Fruit fly (Drosophila melanogaster): Measurements from ENCODE around the gene Atg4a.

Atg4a gene

DNA sequence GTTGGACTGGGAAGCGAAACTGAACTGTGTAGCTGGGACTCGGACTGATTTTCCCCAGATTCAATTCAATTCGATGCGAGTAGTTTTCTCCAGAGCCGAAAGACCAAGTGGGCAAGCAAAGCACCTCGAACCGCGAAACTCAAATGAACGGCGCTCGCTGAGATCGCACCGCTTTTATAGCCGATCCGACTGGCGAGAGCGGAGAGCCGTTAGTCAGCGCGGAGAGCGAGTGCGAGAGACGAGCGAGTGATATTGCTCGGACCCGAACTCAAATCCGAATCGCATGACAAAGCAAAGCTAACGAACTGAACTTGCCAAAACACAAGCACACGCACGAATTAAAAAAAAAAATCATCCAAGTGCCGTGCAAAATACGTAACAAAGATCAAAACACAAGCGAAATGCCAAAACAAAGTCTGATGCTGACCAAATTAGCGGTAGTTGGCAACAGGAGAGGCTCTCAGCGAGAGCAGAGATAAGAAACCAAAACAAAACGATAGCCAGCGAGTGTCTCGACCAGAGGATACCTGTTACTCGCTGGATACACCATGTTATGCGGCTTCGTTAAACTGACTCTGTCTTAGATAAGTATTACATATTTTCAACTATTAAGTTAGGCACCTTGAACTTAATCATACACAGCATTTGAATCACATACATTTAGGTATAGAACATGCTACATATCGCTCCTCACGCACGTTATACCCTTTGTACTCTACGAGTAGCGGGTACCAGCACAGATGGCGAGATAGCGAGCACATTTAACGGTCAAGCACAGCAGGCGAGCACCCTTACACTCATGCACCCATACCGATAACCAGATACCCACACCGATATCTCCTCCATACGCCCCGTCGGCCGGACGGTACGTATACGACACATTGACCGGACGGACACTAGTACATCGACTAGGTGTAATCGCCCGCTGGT lies 38.4 kb downstream of the Atg4a start (continued):
- peak; percentile 24 for TF ChIP-seq cato (GFP tag; optimal IDR thresholded peaks at IDR 0.05; ENCODE audit: borderline replicate concordance)
- peak; percentile 65 for TF ChIP-seq CG2712 (tag; optimal IDR thresholded peaks at IDR 0.05)
- TF ChIP-seq CG14860 (GFP tag; IDR thresholded peaks at IDR 0.05; ENCODE audit: partially characterized antibody): no peak
- peak; percentile 37 for TF ChIP-seq pum (GFP tag; optimal IDR thresholded peaks at IDR 0.05)
- TF ChIP-seq CG11085 (GFP tag; IDR thresholded peaks at IDR 0.05): peak; percentile 67
- TF ChIP-seq CG14050 (GFP tag; IDR thresholded peaks at IDR 0.05): peak; percentile 66
- no peak for TF ChIP-seq crol (GFP tag; IDR thresholded peaks at IDR 0.05)
- TF ChIP-seq CG17186 (GFP tag; optimal IDR thresholded peaks at IDR 0.05): no peak
- TF ChIP-seq CG9437 (GFP tag; optimal IDR thresholded peaks at IDR 0.05): peak; percentile 55
- no peak for TF ChIP-seq MESR4 (GFP tag; optimal IDR thresholded peaks at IDR 0.05)
- peak; percentile 6 for TF ChIP-seq Hmx (GFP tag; optimal IDR thresholded peaks at IDR 0.05)
- TF ChIP-seq Hmr (GFP tag; optimal IDR thresholded peaks at IDR 0.05): peak; percentile 88
- TF ChIP-seq CG30020 (tag; optimal IDR thresholded peaks at IDR 0.05): no peak
- TF ChIP-seq CG2875 (GFP tag; optimal IDR thresholded peaks at IDR 0.05): peak; percentile 8
- TF ChIP-seq Chrac-16 (GFP tag; optimal IDR thresholded peaks at IDR 0.05): peak; percentile 67
- TF ChIP-seq Elba2 (GFP tag; optimal IDR thresholded peaks at IDR 0.05): no peak
- peak; percentile 78 for TF ChIP-seq CG9932 (GFP tag; IDR thresholded peaks at IDR 0.05)
- peak; percentile 76 for TF ChIP-seq CG15269 (tag; optimal IDR thresholded peaks at IDR 0.05)
- no peak for TF ChIP-seq CG17802 (tag; optimal IDR thresholded peaks at IDR 0.05)
- peak; percentile 39 for TF ChIP-seq CG4854 (GFP tag; optimal IDR thresholded peaks at IDR 0.05)
- peak; percentile 54 for TF ChIP-seq maf-S (GFP tag; optimal IDR thresholded peaks at IDR 0.05)
- TF ChIP-seq tgo (GFP tag; IDR thresholded peaks at IDR 0.05): peak; percentile 82
- TF ChIP-seq Lpt (GFP tag; optimal IDR thresholded peaks at IDR 0.05): no peak
- TF ChIP-seq pzg (GFP tag; optimal IDR thresholded peaks at IDR 0.05): no peak
- peak; percentile 63 for TF ChIP-seq CG32767 (GFP tag; IDR thresholded peaks at IDR 0.05)
- TF ChIP-seq CG10321 (GFP tag; IDR thresholded peaks at IDR 0.05): no peak
- peak; percentile 41 for TF ChIP-seq Atf3 (GFP tag; optimal IDR thresholded peaks at IDR 0.05)
- TF ChIP-seq tin (GFP tag; optimal IDR thresholded peaks at IDR 0.05): peak; percentile 57
- peak; percentile 35; the same call in 1 of the 2 replicates for TF ChIP-seq ro (GFP tag; IDR thresholded peaks at IDR 0.05)
- TF ChIP-seq unc-4 (GFP tag; IDR thresholded peaks at IDR 0.05; ENCODE audit: partially characterized antibody): no peak
- no peak for TF ChIP-seq usp (GFP tag; optimal IDR thresholded peaks at IDR 0.05)
- peak; percentile 59 for TF ChIP-seq ems (GFP tag; optimal IDR thresholded peaks at IDR 0.05)
- TF ChIP-seq Sox102F (GFP tag; optimal IDR thresholded peaks at IDR 0.05): peak; percentile 71
- peak; percentile 29 for TF ChIP-seq Hey (tag; optimal IDR thresholded peaks at IDR 0.05)
- TF ChIP-seq pita (GFP tag; optimal IDR thresholded peaks at IDR 0.05): no peak
- TF ChIP-seq hth (optimal IDR thresholded peaks at IDR 0.05): no peak
- no peak for TF ChIP-seq CG10565 (GFP tag; optimal IDR thresholded peaks at IDR 0.05)
- TF ChIP-seq CG5245 (GFP tag; optimal IDR thresholded peaks at IDR 0.05): peak; percentile 44
- TF ChIP-seq nom (GFP tag; optimal IDR thresholded peaks at IDR 0.05): peak; percentile 26
- peak; percentile 38 for TF ChIP-seq CG6683 (GFP tag; optimal IDR thresholded peaks at IDR 0.05)
- TF ChIP-seq CG6272 (GFP tag; IDR thresholded peaks at IDR 0.05): peak; percentile 57
- peak; percentile 67; the same call in 2 of the 3 replicates for TF ChIP-seq z (GFP tag; IDR thresholded peaks at IDR 0.05)
- peak; percentile 87 for TF ChIP-seq CG14014 (GFP tag; IDR thresholded peaks at IDR 0.05)
- no peak for TF ChIP-seq CG8478 (optimal IDR thresholded peaks at IDR 0.05)
- peak; percentile 64 for TF ChIP-seq CG8924 (tag; optimal IDR thresholded peaks at IDR 0.05)
- TF ChIP-seq pho (GFP tag; optimal IDR thresholded peaks at IDR 0.05): peak; percentile 77
- 0 out of 3 replicates have a peak, but pooled peaks have one; percentile 55 for TF ChIP-seq CG3726 (GFP tag; IDR thresholded peaks at IDR 0.05)
- TF ChIP-seq CG18011 (GFP tag; optimal IDR thresholded peaks at IDR 0.05): peak; percentile 51
- no peak for TF ChIP-seq wek (GFP tag; optimal IDR thresholded peaks at IDR 0.05)

Measured in whole organism, embryonic.